Worm (Caenorhabditis elegans) whole organism, L2 larva: ENCODE results near the gene Y59H11AM.4.

Experiments used
- egl-27 ChIP-seq: sonication (generic microtip); optimal IDR thresholded peaks from 3 replicates; lab custom pipeline; 2017; ENCODE audit warnings: missing biosample characterization, missing genetic modification reagents, missing genetic modification characterization
- lsy-2 ChIP-seq, 2 experiments: fragments of 150-350 bp in 1 of 2; sonication (generic microtip) in 1 of 2; optimal IDR thresholded peaks; 2 replicates each; lab custom pipeline; 2014 to 2017; ENCODE audit warnings: missing biosample characterization in 2 of 2, missing genetic modification characterization in 2 of 2
- mdl-1 ChIP-seq, 2 experiments: fragments of 150-350 bp in 1 of 2; sonication (generic microtip) in 1 of 2; optimal IDR thresholded peaks; 2 replicates each; lab custom pipeline; 2017; ENCODE audit warnings: missing biosample characterization in 2 of 2, missing genetic modification characterization in 2 of 2
- nhr-237 ChIP-seq: fragments of 150-350 bp; optimal IDR thresholded peaks from 2 replicates; lab custom pipeline; 2014; ENCODE audit warnings: missing biosample characterization, missing genetic modification characterization

DNA sequence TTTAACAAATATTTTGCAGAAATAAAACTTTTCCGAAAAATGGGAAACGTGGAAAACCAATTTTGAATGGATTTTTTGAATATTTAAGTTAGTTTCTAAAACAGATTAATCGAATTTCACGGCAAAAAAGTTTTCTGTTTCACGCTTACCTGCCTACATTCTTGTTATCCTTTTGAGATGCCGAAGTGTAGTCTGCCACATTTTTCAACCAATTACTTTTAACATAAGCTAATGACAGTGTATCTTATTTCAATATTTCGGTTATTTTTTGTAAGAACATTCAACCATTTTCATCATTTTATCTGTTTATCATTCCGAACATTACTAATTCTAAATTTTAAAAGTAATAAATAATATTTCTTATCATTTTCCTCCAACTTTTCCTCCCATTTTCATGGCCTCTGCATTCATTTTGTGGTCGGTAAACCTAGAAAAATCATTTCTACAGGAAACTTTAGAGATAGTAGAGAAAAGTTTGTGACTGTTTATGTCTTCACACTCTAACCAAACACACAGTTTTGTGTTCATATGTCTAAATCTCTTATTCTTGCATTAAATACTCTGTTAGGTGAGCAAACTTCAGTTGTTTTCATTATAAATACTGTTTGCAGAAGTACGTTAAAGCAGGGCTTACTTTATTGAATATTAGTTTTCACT lies 41.9 kb upstream of the Y59H11AM.4 start, which contains the start of the genes F42A9.17 and cyp-33E2:
- TF ChIP-seq egl-27 (tag; lab: Kevin White, UChicago) = no peak
- TF ChIP-seq nhr-237 (tag; lab: Kevin White, UChicago) = no peak
- no peak for TF ChIP-seq lsy-2 (tag; optimal IDR thresholded peaks at IDR 0.05; lab: Kevin White, UChicago)
- no peak for TF ChIP-seq mdl-1 (tag; optimal IDR thresholded peaks at IDR 0.05; lab: Kevin White, UChicago)
